Fruit fly (Drosophila melanogaster): Measurements from ENCODE around the gene gny.
A peak's percentile ranks its signal among the peaks of the same experiment; 100 is the strongest.

gny gene

dm6 chr2L:10387869-10388726 lies 8.2 kb downstream of the gny start, which contains the start of gene da (continued):
- no peak for TF ChIP-seq Oli (tag; optimal IDR thresholded peaks at IDR 0.05)
- TF ChIP-seq mam (GFP tag; optimal IDR thresholded peaks at IDR 0.05), result peak; percentile 70
- TF ChIP-seq caup (GFP tag; optimal IDR thresholded peaks at IDR 0.05; ENCODE audit: severe bottlenecking), result peak; percentile 69
- TF ChIP-seq ara (GFP tag; IDR thresholded peaks at IDR 0.05), result no peak
- TF ChIP-seq CG31365 (tag; optimal IDR thresholded peaks at IDR 0.05), result no peak
- TF ChIP-seq gro (GFP tag; optimal IDR thresholded peaks at IDR 0.05), result peak; percentile 61
- TF ChIP-seq bigmax (GFP tag; optimal IDR thresholded peaks at IDR 0.05), result peak; percentile 32
- peak; percentile 46 for TF ChIP-seq her (GFP tag; optimal IDR thresholded peaks at IDR 0.05)
- TF ChIP-seq run (tag; optimal IDR thresholded peaks at IDR 0.05), result no peak
- TF ChIP-seq pum (GFP tag; optimal IDR thresholded peaks at IDR 0.05), result peak; percentile 56
- peak; percentile 4 for TF ChIP-seq CG10431 (GFP tag; optimal IDR thresholded peaks at IDR 0.05)
- TF ChIP-seq nau (GFP tag; optimal IDR thresholded peaks at IDR 0.05), result no peak
- TF ChIP-seq Rx (GFP tag; IDR thresholded peaks at IDR 0.05), result no peak; the same call in 1 of the 2 replicates
- no peak for TF ChIP-seq dimm (GFP tag; IDR thresholded peaks at IDR 0.05)
- no peak for TF ChIP-seq fd64A (GFP tag; optimal IDR thresholded peaks at IDR 0.05)
- peak; percentile 86 for TF ChIP-seq pfk (GFP tag; optimal IDR thresholded peaks at IDR 0.05)
- peak; percentile 57 for TF ChIP-seq zen (tag; optimal IDR thresholded peaks at IDR 0.05)
- TF ChIP-seq danr (GFP tag; IDR thresholded peaks at IDR 0.05), result no peak
- TF ChIP-seq CG2120 (GFP tag; optimal IDR thresholded peaks at IDR 0.05), result peak; percentile 79
- peak; percentile 40 for TF ChIP-seq HHEX (GFP tag; optimal IDR thresholded peaks at IDR 0.05)
- TF ChIP-seq inv (GFP tag; IDR thresholded peaks at IDR 0.05; ENCODE audit: partially characterized antibody), result peak; percentile 33; the same call in 1 of the 2 replicates
- TF ChIP-seq CG6175 (GFP tag; IDR thresholded peaks at IDR 0.05), result no peak
- peak; percentile 21 for TF ChIP-seq gfzf (GFP tag; optimal IDR thresholded peaks at IDR 0.05)
- peak; percentile 68 for TF ChIP-seq PHDP (tag; optimal IDR thresholded peaks at IDR 0.05)
- no peak for TF ChIP-seq CG15073 (GFP tag; optimal IDR thresholded peaks at IDR 0.05)
- TF ChIP-seq CG18764 (GFP tag; optimal IDR thresholded peaks at IDR 0.05), result peak; percentile 33
- TF ChIP-seq CG10979 (tag; optimal IDR thresholded peaks at IDR 0.05), result peak; percentile 35
- no peak for TF ChIP-seq yki (optimal IDR thresholded peaks at IDR 0.05)
- TF ChIP-seq C15 (GFP tag; IDR thresholded peaks at IDR 0.05), result no peak
- no peak for TF ChIP-seq lov (optimal IDR thresholded peaks at IDR 0.05)
- peak; percentile 64; the same call in 1 of the 3 replicates for TF ChIP-seq lov (GFP tag; IDR thresholded peaks at IDR 0.05)
- no peak for TF ChIP-seq Tbp (GFP tag; optimal IDR thresholded peaks at IDR 0.05)
- no peak for TF ChIP-seq zf30C (GFP tag; optimal IDR thresholded peaks at IDR 0.05)
- no peak for TF ChIP-seq CG14667 (GFP tag; IDR thresholded peaks at IDR 0.05)
- peak; percentile 19 for TF ChIP-seq BtbVII (GFP tag; optimal IDR thresholded peaks at IDR 0.05)
- TF ChIP-seq CG16813 (GFP tag; IDR thresholded peaks at IDR 0.05; ENCODE audit: partially characterized antibody), result peak; percentile 64
- no peak for TF ChIP-seq CG11560 (tag; IDR thresholded peaks at IDR 0.05)
- TF ChIP-seq CHES-1-like (GFP tag; optimal IDR thresholded peaks at IDR 0.05), result peak; percentile 60
- peak; percentile 73 for TF ChIP-seq nmo (GFP tag; optimal IDR thresholded peaks at IDR 0.05)
- TF ChIP-seq eyg (GFP tag; optimal IDR thresholded peaks at IDR 0.05), result no peak
- TF ChIP-seq CG4854 (GFP tag; optimal IDR thresholded peaks at IDR 0.05), result peak; percentile 8
- TF ChIP-seq crol (GFP tag; IDR thresholded peaks at IDR 0.05), result no peak
- peak; percentile 62 for TF ChIP-seq tin (GFP tag; optimal IDR thresholded peaks at IDR 0.05)
- TF ChIP-seq tio (GFP tag; optimal IDR thresholded peaks at IDR 0.05), result no peak
- TF ChIP-seq MTF-1 (GFP tag; optimal IDR thresholded peaks at IDR 0.05; ENCODE audit: borderline replicate concordance), result no peak
- TF ChIP-seq CG33557 (GFP tag; optimal IDR thresholded peaks at IDR 0.05), result peak; percentile 18
- TF ChIP-seq CG2712 (tag; optimal IDR thresholded peaks at IDR 0.05), result peak; percentile 71
- TF ChIP-seq aop (GFP tag; IDR thresholded peaks at IDR 0.05), result no peak
- peak; percentile 58 for TF ChIP-seq bcd (GFP tag; optimal IDR thresholded peaks at IDR 0.05)
